Worm (Caenorhabditis elegans) whole organism, midembryonic: Measurements from ENCODE around the gene K08F4.5.

Experiments
- T22C8.4 ChIP-seq: fragments of 200-800 bp; sonication (Bioruptor generic); IDR thresholded peaks from 2 replicates; pipeline ENCODE4 v1.3.6; 2022; ENCODE audit warnings: missing genetic modification characterization, missing compliant biosample characterization
- cog-1 ChIP-seq: sonication (generic microtip); optimal IDR thresholded peaks from 2 replicates; lab custom pipeline; 2016; ENCODE audit warnings: missing genetic modification characterization, missing compliant biosample characterization
- flt-1 ChIP-seq: fragments of 200-800 bp; sonication (Bioruptor generic); IDR thresholded peaks from 2 replicates; pipeline ENCODE4 v1.3.6; 2022; ENCODE audit warnings: missing genetic modification characterization, missing compliant biosample characterization
- klf-2 ChIP-seq: fragments of 200-800 bp; sonication (Bioruptor generic); conservative IDR thresholded peaks from 2 replicates; pipeline ENCODE4 v1.3.6; 2022; ENCODE audit warnings: missing genetic modification reagents, missing genetic modification characterization, missing compliant biosample characterization
- med-1 ChIP-seq: sonication (generic microtip); optimal IDR thresholded peaks from 2 replicates; lab custom pipeline; 2017; ENCODE audit warnings: missing genetic modification characterization, mild to moderate bottlenecking, missing compliant biosample characterization, antibody characterized with exemption, missing genetic modification reagents; ENCODE audit not compliant: insufficient read depth
- ref-1 ChIP-seq: fragments of 200-800 bp; sonication (Bioruptor generic); conservative IDR thresholded peaks from 2 replicates; pipeline ENCODE4 v1.3.6; 2022; ENCODE audit warnings: missing genetic modification reagents, missing genetic modification characterization, missing compliant biosample characterization
- tab-1 ChIP-seq: fragments of 200-800 bp; sonication (Bioruptor generic); IDR thresholded peaks from 2 replicates; pipeline ENCODE4 v1.3.6; 2022; ENCODE audit warnings: missing genetic modification characterization, missing compliant biosample characterization
- ztf-23 ChIP-seq: fragments of 200-800 bp; sonication (Bioruptor generic); IDR thresholded peaks from 2 replicates; pipeline ENCODE4 v1.3.6; 2022; ENCODE audit warnings: missing genetic modification reagents, missing genetic modification characterization, missing compliant biosample characterization
- ztf-29 ChIP-seq: fragments of 200-800 bp; sonication (Bioruptor generic); IDR thresholded peaks from 2 replicates; pipeline ENCODE4 v1.3.6; 2022; ENCODE audit warnings: missing genetic modification reagents, missing genetic modification characterization, missing compliant biosample characterization

Gene K08F4.5

DNA sequence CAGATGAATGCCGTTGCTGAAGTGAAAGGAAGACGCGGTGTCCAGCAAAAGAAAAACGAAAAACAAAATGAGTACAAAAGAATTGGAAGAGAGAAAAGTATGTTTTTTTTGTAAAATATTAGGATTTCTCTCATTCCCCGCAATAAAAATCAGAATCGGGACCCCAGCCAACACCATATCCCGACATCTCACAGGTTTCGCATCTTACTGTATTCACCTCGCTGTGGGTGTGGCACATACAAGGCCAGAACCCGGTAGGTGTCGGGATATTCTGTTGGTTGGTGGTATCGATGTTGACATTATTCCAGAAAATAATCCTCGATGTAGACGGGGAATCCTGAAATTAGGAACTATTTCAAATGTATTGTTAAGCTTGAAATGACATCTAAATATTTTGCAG is 19.0 kb downstream of the K08F4.5 start:
- TF ChIP-seq ref-1 (GFP tag; lab: Robert Waterston, UW) (no peak), T22C8.4 (GFP tag; lab: Robert Waterston, UW) (no peak), tab-1 (GFP tag; lab: Robert Waterston, UW) (no peak), med-1 (no peak), ztf-29 (GFP tag; lab: Robert Waterston, UW) (no peak)

DNA sequence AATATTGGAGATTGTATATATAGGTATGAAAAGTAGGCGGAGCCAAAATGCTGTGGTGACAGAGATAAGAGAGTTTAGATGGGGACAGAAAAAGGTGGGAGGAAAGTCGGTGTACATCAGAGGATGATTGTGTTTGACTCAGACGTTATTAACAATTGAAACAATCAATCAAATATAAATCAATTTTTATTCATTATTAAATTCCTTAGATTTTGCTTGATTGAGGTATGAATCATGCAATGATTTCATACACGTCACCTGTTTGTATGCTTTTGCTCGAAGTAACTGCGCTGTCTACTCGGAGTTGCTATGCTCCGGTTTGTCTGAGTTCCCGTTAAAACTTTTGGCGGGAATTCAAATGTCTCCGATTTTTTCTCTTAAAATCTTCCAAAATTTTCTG is 20.6 kb downstream of the K08F4.5 start, which contains the start of gene C04G2.10:
TSS of gene C04G2.10 (plus strand) at position 301 of the 400 bp plus-strand sequence.
- TF ChIP-seq T22C8.4 (GFP tag; lab: Robert Waterston, UW), result no peak
- TF ChIP-seq med-1, result no peak
- no peak for TF ChIP-seq ztf-29 (GFP tag; lab: Robert Waterston, UW)
- TF ChIP-seq cog-1 (tag; lab: Kevin White, UChicago), result no peak
- no peak for TF ChIP-seq klf-2 (GFP tag; lab: Robert Waterston, UW)
- no peak for TF ChIP-seq ztf-23
- TF ChIP-seq ref-1 (GFP tag; lab: Robert Waterston, UW), result no peak
- TF ChIP-seq tab-1 (GFP tag; lab: Robert Waterston, UW), result no peak
- TF ChIP-seq flt-1, result no peak

DNA sequence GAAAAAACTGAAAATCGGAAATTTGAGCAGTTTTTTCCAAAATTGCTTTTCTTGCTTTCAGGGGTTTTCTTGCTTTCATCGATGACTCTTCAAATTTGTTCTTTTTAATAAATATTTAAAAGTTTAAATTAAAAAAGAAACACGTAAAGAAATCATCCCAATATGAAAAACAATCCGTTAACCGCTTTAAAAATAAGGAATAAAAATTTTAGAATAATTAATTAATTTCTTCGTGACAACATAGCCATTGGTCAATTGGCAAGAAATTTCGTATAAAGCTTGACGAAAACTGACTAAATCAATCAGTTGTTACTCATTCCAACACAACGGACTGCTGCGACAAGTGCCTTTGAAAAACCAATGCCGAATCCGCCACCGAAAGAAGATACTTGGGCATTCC is 23.1 kb downstream of the K08F4.5 start, which contains the start of gene nsph-3.2:
TSS of gene nsph-3.2 (plus strand) at position 301 of the 400 bp plus-strand sequence.
- TF ChIP-seq ref-1 (GFP tag; lab: Robert Waterston, UW) (no peak), T22C8.4 (GFP tag; lab: Robert Waterston, UW) (no peak), tab-1 (GFP tag; lab: Robert Waterston, UW) (no peak), flt-1 (no peak), ztf-23 (no peak), klf-2 (GFP tag; lab: Robert Waterston, UW) (no peak), cog-1 (tag; lab: Kevin White, UChicago) (no peak), med-1 (no peak), ztf-29 (GFP tag; lab: Robert Waterston, UW) (no peak)

- TF ChIP-seq med-1, result no peak
- TF ChIP-seq ztf-29 (GFP tag; lab: Robert Waterston, UW), result no peak
- no peak for TF ChIP-seq T22C8.4 (GFP tag; lab: Robert Waterston, UW)
- TF ChIP-seq ztf-23, result no peak
- TF ChIP-seq ref-1 (GFP tag; lab: Robert Waterston, UW), result no peak
These were observed 24.3 kb downstream of the K08F4.5 start, which contains the start of gene spch-1 for ce11 chrIV:10111441-10111840. TSS of gene spch-1 (minus strand) at chrIV:10111541.

- TF ChIP-seq tab-1 (GFP tag; lab: Robert Waterston, UW) (no peak), T22C8.4 (GFP tag; lab: Robert Waterston, UW) (no peak), ztf-23 (no peak), cog-1 (tag; lab: Kevin White, UChicago) (no peak), flt-1 (no peak), med-1 (no peak), klf-2 (GFP tag; lab: Robert Waterston, UW) (no peak), ztf-29 (GFP tag; lab: Robert Waterston, UW) (no peak), ref-1 (GFP tag; lab: Robert Waterston, UW) (no peak)
These were observed 24.8 kb downstream of the K08F4.5 start for ce11 chrIV:10110870-10111269.

DNA sequence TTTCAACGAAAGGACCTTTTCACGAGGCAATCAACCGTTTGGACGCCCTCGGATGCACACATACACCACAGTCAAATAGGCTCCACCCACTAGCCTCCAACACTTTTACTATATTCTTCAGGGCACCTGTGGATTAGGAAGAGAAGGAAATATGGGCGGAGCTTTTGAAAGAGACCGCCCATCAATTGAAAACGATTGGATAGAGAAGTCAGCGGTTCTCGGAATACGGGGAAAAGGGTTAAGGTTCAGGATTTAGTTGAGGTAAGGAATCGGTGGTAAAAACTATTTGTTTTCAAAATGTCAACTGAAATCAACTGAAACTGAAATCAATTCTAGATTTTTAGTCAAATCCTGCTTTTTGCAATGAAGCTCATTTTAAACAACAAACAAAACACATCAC is 25.3 kb downstream of the K08F4.5 start, which contains the start of gene egl-38:
TSS of gene egl-38 (minus strand) at position 101 of the 400 bp plus-strand sequence.
- TF ChIP-seq ztf-23 (no peak), ref-1 (GFP tag; lab: Robert Waterston, UW) (no peak), tab-1 (GFP tag; lab: Robert Waterston, UW) (no peak), T22C8.4 (GFP tag; lab: Robert Waterston, UW) (no peak), med-1 (no peak), cog-1 (tag; lab: Kevin White, UChicago) (no peak), ztf-29 (GFP tag; lab: Robert Waterston, UW) (no peak), klf-2 (GFP tag; lab: Robert Waterston, UW) (no peak), flt-1 (no peak)

DNA sequence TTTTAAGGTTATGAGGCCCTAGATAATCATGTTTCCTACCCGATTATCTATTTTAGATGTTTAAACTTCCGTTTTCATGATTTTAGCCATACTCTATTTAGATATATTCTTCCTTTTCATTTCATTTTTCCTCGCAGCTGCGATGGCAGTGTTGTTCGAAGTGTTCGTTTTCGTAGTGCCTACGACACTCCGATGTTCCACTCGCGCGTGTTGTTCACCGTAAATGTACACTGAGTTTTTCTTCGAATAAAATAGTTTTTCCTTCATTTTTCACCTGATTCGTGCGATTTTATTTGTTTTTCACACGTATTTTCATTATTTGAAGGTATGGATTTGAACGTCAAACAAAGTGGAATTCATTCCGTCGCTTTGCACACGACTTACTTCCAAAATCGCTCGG is 38.8 kb downstream of the K08F4.5 start, which contains the start of gene dis-3:
TSS of gene dis-3 (plus strand) at position 322 of the 400 bp plus-strand sequence.
- no peak for TF ChIP-seq med-1
- no peak for TF ChIP-seq T22C8.4 (GFP tag; lab: Robert Waterston, UW)
- TF ChIP-seq tab-1 (GFP tag; lab: Robert Waterston, UW), result no peak
- TF ChIP-seq flt-1, result no peak
- TF ChIP-seq cog-1 (tag; lab: Kevin White, UChicago), result no peak
- TF ChIP-seq ztf-23, result no peak
- TF ChIP-seq klf-2 (GFP tag; lab: Robert Waterston, UW), result no peak
- no peak for TF ChIP-seq ref-1 (GFP tag; lab: Robert Waterston, UW)
- TF ChIP-seq ztf-29 (GFP tag; lab: Robert Waterston, UW), result no peak

DNA sequence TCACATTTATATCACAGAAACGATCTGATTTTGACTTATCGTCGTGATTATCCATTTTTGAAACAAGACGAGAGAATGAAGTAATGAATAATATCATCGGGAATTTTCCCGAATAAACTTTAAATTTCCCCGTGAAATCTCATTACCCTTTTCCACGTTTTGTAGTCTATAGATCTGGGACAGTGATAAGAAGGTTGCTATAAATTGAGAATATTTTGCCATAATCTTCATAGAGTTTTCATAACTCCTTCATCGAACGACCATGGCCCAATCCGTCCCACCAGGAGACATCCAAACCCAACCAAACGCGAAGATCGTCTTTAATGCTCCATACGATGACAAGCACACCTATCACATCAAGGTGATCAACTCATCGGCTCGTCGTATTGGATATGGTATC is 40.5 kb downstream of the K08F4.5 start, which contains the start of the genes C04G2.5 and msp-36:
TSS of gene C04G2.5 (minus strand) at position 101 of the 400 bp plus-strand sequence.
TSS of gene msp-36 (plus strand) at position 263 of the 400 bp plus-strand sequence.
- TF ChIP-seq ref-1 (GFP tag; lab: Robert Waterston, UW), result no peak
- TF ChIP-seq tab-1 (GFP tag; lab: Robert Waterston, UW), result no peak
- TF ChIP-seq cog-1 (tag; lab: Kevin White, UChicago), result no peak
- TF ChIP-seq klf-2 (GFP tag; lab: Robert Waterston, UW), result no peak
- no peak for TF ChIP-seq med-1
- no peak for TF ChIP-seq ztf-29 (GFP tag; lab: Robert Waterston, UW)
- TF ChIP-seq flt-1, result no peak
- TF ChIP-seq ztf-23, result no peak
- TF ChIP-seq T22C8.4 (GFP tag; lab: Robert Waterston, UW), result no peak

- TF ChIP-seq ref-1 (GFP tag; lab: Robert Waterston, UW) (no peak), flt-1 (no peak), klf-2 (GFP tag; lab: Robert Waterston, UW) (no peak), cog-1 (tag; lab: Kevin White, UChicago) (no peak), med-1 (no peak), T22C8.4 (GFP tag; lab: Robert Waterston, UW) (no peak), ztf-23 (no peak), tab-1 (GFP tag; lab: Robert Waterston, UW) (no peak), ztf-29 (GFP tag; lab: Robert Waterston, UW) (no peak)
These were observed 45.4 kb downstream of the K08F4.5 start, which contains the start of gene ttbk-5 for ce11 chrIV:10090358-10090757. TSS of gene ttbk-5 (plus strand) at chrIV:10090658.

DNA sequence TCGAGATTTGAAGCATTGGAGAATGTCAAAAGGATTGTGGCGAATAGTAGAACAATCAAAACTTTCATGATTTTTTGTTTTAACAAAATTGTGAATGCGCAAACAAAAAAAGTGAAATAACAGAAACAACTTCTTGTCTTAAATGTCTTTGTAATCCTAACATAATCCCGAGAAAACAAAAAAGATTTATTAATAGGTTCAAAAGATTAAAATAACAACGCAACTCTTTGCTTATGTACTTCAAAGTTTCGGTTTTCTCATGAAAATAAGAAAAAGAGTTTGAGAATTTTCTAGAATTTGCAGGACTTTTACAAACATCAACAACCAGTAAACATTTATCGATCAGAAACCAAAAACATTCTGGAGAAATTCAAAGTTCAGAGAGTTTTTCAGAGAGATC is 45.9 kb downstream of the K08F4.5 start, which contains the start of gene ttr-39:
TSS of gene ttr-39 (minus strand) at position 101 of the 400 bp plus-strand sequence.
- TF ChIP-seq flt-1 (no peak), med-1 (no peak), klf-2 (GFP tag; lab: Robert Waterston, UW) (no peak), ztf-29 (GFP tag; lab: Robert Waterston, UW) (no peak), cog-1 (tag; lab: Kevin White, UChicago) (no peak), T22C8.4 (GFP tag; lab: Robert Waterston, UW) (no peak)
